Fruit fly (Drosophila melanogaster) whole organism, embryonic: ENCODE results near the gene CG31287.

ENCODE experiments used
- Antp ChIP-seq: fragments of 200-800 bp; sonication (Bioruptor generic); optimal IDR thresholded peaks from 3 replicates; lab custom pipeline; 2016; ENCODE audit warnings: missing biosample characterization, missing genetic modification characterization
- Blimp-1 ChIP-seq: fragments of 200-800 bp; sonication (Bioruptor generic); optimal IDR thresholded peaks from 3 replicates; lab custom pipeline; 2018; ENCODE audit warnings: missing biosample characterization, missing genetic modification characterization, mild to moderate bottlenecking, moderate library complexity, missing genetic modification reagents
- CG10147 ChIP-seq: fragments of 200-800 bp; sonication (Bioruptor generic); optimal IDR thresholded peaks from 2 replicates; lab custom pipeline; 2019; ENCODE audit warnings: missing biosample characterization, mild to moderate bottlenecking, missing genetic modification characterization, moderate library complexity
- CG10654 ChIP-seq: fragments of 200-800 bp; sonication (Bioruptor generic); optimal IDR thresholded peaks from 2 replicates; lab custom pipeline; 2016; ENCODE audit warnings: missing biosample characterization, missing genetic modification characterization
- CG14965 ChIP-seq: fragments of 200-800 bp; sonication (Bioruptor generic); optimal IDR thresholded peaks from 2 replicates; lab custom pipeline; 2016; ENCODE audit warnings: missing biosample characterization, missing genetic modification characterization, borderline replicate concordance
- CG15514 ChIP-seq: fragments of 200-800 bp; sonication (Bioruptor generic); optimal IDR thresholded peaks from 3 replicates; lab custom pipeline; 2017; ENCODE audit warnings: missing biosample characterization, missing genetic modification characterization, mild to moderate bottlenecking, moderate library complexity, missing genetic modification reagents
- CG1647 ChIP-seq: fragments of 200-800 bp; sonication (Bioruptor generic); optimal IDR thresholded peaks from 3 replicates; lab custom pipeline; 2016; ENCODE audit warnings: missing biosample characterization, missing genetic modification characterization
- CG16813 ChIP-seq: fragments of 200-800 bp; sonication (Bioruptor generic); IDR thresholded peaks from 3 replicates; pipeline ENCODE4 v1.3.6; 2022; ENCODE audit warnings: missing biosample characterization, missing genetic modification characterization; ENCODE audit not compliant: partially characterized antibody
- CG32772 ChIP-seq: fragments of 200-800 bp; sonication (Bioruptor generic); IDR thresholded peaks from 2 replicates; pipeline ENCODE4 v1.3.6; 2022; ENCODE audit warnings: missing biosample characterization, missing genetic modification characterization
- CG43689 ChIP-seq: fragments of 200-800 bp; sonication (Bioruptor generic); IDR thresholded peaks from 2 replicates; pipeline ENCODE4 v1.3.6; 2022; ENCODE audit warnings: missing biosample characterization, missing genetic modification characterization
- CG6791 ChIP-seq: fragments of 200-800 bp; sonication (Bioruptor generic); IDR thresholded peaks from 3 replicates; pipeline ENCODE4 v1.3.6; 2022; ENCODE audit warnings: missing biosample characterization, missing genetic modification characterization; ENCODE audit not compliant: partially characterized antibody
- CG9215 ChIP-seq: fragments of 200-800 bp; sonication (Bioruptor generic); IDR thresholded peaks from 2 replicates; pipeline ENCODE4 v1.3.6; 2022; ENCODE audit warnings: missing biosample characterization, missing genetic modification characterization
- Camta ChIP-seq: fragments of 200-800 bp; sonication (Bioruptor generic); optimal IDR thresholded peaks from 2 replicates; lab custom pipeline; 2016; ENCODE audit warnings: missing biosample characterization, missing genetic modification characterization
- D ChIP-seq, 2 experiments: fragments of 200-800 bp in 1 of 2; fragments of >200 bp in 1 of 2; sonication (Bioruptor generic) in 1 of 2; optimal IDR thresholded peaks; 2 replicates in 1 of 2; 3 replicates in 1 of 2; lab custom pipeline; 2017; ENCODE audit warnings: mild to moderate bottlenecking in 1 of 2, missing biosample characterization in 1 of 2, missing genetic modification characterization in 1 of 2, missing genetic modification reagents in 1 of 2
- D19A ChIP-seq: fragments of 200-800 bp; optimal IDR thresholded peaks from 3 replicates; lab custom pipeline; 2019; ENCODE audit warnings: missing biosample characterization, mild to moderate bottlenecking, missing genetic modification characterization, moderate library complexity
- D19B ChIP-seq: fragments of 200-800 bp; sonication (Bioruptor generic); optimal IDR thresholded peaks from 2 replicates; lab custom pipeline; 2017; ENCODE audit warnings: missing biosample characterization, mild to moderate bottlenecking, missing genetic modification characterization
- Dip2 ChIP-seq: fragments of 200-800 bp; sonication (Bioruptor generic); IDR thresholded peaks from 2 replicates; pipeline ENCODE4 v1.3.6; 2022; ENCODE audit warnings: missing biosample characterization, missing genetic modification characterization
- Dll ChIP-seq: fragments of 200-800 bp; sonication (Bioruptor generic); IDR thresholded peaks from 4 replicates; pipeline ENCODE4 v1.3.6; 2022; ENCODE audit warnings: missing biosample characterization, missing genetic modification characterization; ENCODE audit not compliant: partially characterized antibody
- Drgx ChIP-seq: fragments of 200-800 bp; sonication (Bioruptor generic); IDR thresholded peaks from 2 replicates; pipeline ENCODE4 v1.3.6; 2022; ENCODE audit warnings: missing biosample characterization, missing genetic modification characterization
- Hand ChIP-seq: fragments of 200-800 bp; sonication (Bioruptor generic); optimal IDR thresholded peaks from 2 replicates; lab custom pipeline; 2017; ENCODE audit warnings: mild to moderate bottlenecking, missing biosample characterization, missing genetic modification reagents, missing genetic modification characterization
- Meics ChIP-seq: fragments of 200-800 bp; sonication (Bioruptor generic); optimal IDR thresholded peaks from 2 replicates; lab custom pipeline; 2017; ENCODE audit warnings: missing biosample characterization, mild to moderate bottlenecking, missing genetic modification characterization
- Pdp1 ChIP-seq, 2 experiments: fragments of 200-800 bp; sonication (Bioruptor generic); optimal IDR thresholded peaks; 3 replicates each; lab custom pipeline; 2016; ENCODE audit warnings: missing biosample characterization in 2 of 2, missing genetic modification characterization in 2 of 2, mild to moderate bottlenecking in 1 of 2, moderate library complexity in 1 of 2
- Poxn ChIP-seq: fragments of 200-800 bp; sonication (Bioruptor generic); IDR thresholded peaks from 2 replicates; pipeline ENCODE4 v1.3.6; 2022; ENCODE audit warnings: missing biosample characterization, missing genetic modification characterization
- Rx ChIP-seq: fragments of 200-800 bp; sonication (Bioruptor generic); IDR thresholded peaks from 2 replicates; pipeline ENCODE4 v1.3.6; 2022; ENCODE audit warnings: missing biosample characterization, missing genetic modification characterization
- ac ChIP-seq: fragments of 200-800 bp; sonication (Bioruptor generic); optimal IDR thresholded peaks from 3 replicates; lab custom pipeline; 2017; ENCODE audit warnings: missing biosample characterization, mild to moderate bottlenecking, missing genetic modification characterization
- az2 ChIP-seq: fragments of 200-800 bp; sonication (Bioruptor generic); optimal IDR thresholded peaks from 3 replicates; lab custom pipeline; 2016; ENCODE audit warnings: missing biosample characterization, missing genetic modification characterization
- chm ChIP-seq: fragments of 200-800 bp; sonication (Bioruptor generic); IDR thresholded peaks from 2 replicates; pipeline ENCODE4 v1.3.6; 2022; ENCODE audit warnings: missing biosample characterization, missing genetic modification characterization
- ci ChIP-seq: fragments of 200-800 bp; sonication (Bioruptor generic); IDR thresholded peaks from 3 replicates; pipeline ENCODE4 v1.3.6; 2022; ENCODE audit warnings: missing biosample characterization, missing genetic modification characterization
- corto ChIP-seq: fragments of 200-800 bp; sonication (Bioruptor generic); optimal IDR thresholded peaks from 2 replicates; lab custom pipeline; 2016; ENCODE audit warnings: missing biosample characterization, mild to moderate bottlenecking, missing genetic modification characterization, moderate library complexity
- crol ChIP-seq: fragments of 200-800 bp; sonication (Bioruptor generic); IDR thresholded peaks from 2 replicates; pipeline ENCODE4 v1.3.6; 2022; ENCODE audit warnings: missing biosample characterization, missing genetic modification characterization
- fd64A ChIP-seq: fragments of 200-800 bp; sonication (Bioruptor generic); optimal IDR thresholded peaks from 3 replicates; lab custom pipeline; 2018; ENCODE audit warnings: missing biosample characterization, mild to moderate bottlenecking, missing genetic modification characterization
- her ChIP-seq: fragments of 200-800 bp; sonication (Bioruptor generic); optimal IDR thresholded peaks from 2 replicates; lab custom pipeline; 2016; ENCODE audit warnings: missing biosample characterization, missing genetic modification characterization
- kay ChIP-seq: fragments of 200-800 bp; sonication (Bioruptor generic); optimal IDR thresholded peaks from 2 replicates; lab custom pipeline; 2016; ENCODE audit warnings: missing biosample characterization, missing genetic modification characterization
- knrl ChIP-seq: fragments of 200-800 bp; sonication (Bioruptor generic); IDR thresholded peaks from 3 replicates; pipeline ENCODE4 v1.3.6; 2022; ENCODE audit warnings: missing biosample characterization, missing genetic modification characterization; ENCODE audit not compliant: partially characterized antibody
- nerfin-1 ChIP-seq: fragments of 200-800 bp; sonication (Bioruptor generic); optimal IDR thresholded peaks from 3 replicates; lab custom pipeline; 2019; ENCODE audit warnings: missing biosample characterization, mild to moderate bottlenecking, missing genetic modification characterization, moderate library complexity
- pho ChIP-seq: fragments of 200-800 bp; sonication (Bioruptor generic); optimal IDR thresholded peaks from 2 replicates; lab custom pipeline; 2016; ENCODE audit warnings: missing biosample characterization, missing genetic modification characterization
- sd ChIP-seq: fragments of 200-800 bp; sonication (Bioruptor generic); optimal IDR thresholded peaks from 3 replicates; lab custom pipeline; 2018; ENCODE audit warnings: missing biosample characterization, mild to moderate bottlenecking, missing genetic modification characterization, moderate library complexity
- sisA ChIP-seq: fragments of 200-800 bp; sonication (Bioruptor generic); IDR thresholded peaks from 2 replicates; pipeline ENCODE4 v1.3.6; 2022; ENCODE audit warnings: missing biosample characterization, missing genetic modification characterization
- slp2 ChIP-seq: fragments of 200-800 bp; sonication (Bioruptor generic); optimal IDR thresholded peaks from 2 replicates; lab custom pipeline; 2016; ENCODE audit warnings: missing biosample characterization, missing genetic modification characterization
- sna ChIP-seq: fragments of 200-800 bp; sonication (Bioruptor generic); IDR thresholded peaks from 2 replicates; pipeline ENCODE4 v1.3.6; 2022; ENCODE audit warnings: missing biosample characterization, missing genetic modification characterization; ENCODE audit not compliant: partially characterized antibody
- zen ChIP-seq: fragments of 200-800 bp; sonication (Bioruptor generic); optimal IDR thresholded peaks from 3 replicates; lab custom pipeline; 2018; ENCODE audit warnings: missing biosample characterization, mild to moderate bottlenecking, missing genetic modification characterization, moderate library complexity
- zf30C ChIP-seq: fragments of 200-800 bp; sonication (Bioruptor generic); optimal IDR thresholded peaks from 3 replicates; lab custom pipeline; 2018; ENCODE audit warnings: missing biosample characterization, mild to moderate bottlenecking, missing genetic modification characterization

CG31287 gene

DNA sequence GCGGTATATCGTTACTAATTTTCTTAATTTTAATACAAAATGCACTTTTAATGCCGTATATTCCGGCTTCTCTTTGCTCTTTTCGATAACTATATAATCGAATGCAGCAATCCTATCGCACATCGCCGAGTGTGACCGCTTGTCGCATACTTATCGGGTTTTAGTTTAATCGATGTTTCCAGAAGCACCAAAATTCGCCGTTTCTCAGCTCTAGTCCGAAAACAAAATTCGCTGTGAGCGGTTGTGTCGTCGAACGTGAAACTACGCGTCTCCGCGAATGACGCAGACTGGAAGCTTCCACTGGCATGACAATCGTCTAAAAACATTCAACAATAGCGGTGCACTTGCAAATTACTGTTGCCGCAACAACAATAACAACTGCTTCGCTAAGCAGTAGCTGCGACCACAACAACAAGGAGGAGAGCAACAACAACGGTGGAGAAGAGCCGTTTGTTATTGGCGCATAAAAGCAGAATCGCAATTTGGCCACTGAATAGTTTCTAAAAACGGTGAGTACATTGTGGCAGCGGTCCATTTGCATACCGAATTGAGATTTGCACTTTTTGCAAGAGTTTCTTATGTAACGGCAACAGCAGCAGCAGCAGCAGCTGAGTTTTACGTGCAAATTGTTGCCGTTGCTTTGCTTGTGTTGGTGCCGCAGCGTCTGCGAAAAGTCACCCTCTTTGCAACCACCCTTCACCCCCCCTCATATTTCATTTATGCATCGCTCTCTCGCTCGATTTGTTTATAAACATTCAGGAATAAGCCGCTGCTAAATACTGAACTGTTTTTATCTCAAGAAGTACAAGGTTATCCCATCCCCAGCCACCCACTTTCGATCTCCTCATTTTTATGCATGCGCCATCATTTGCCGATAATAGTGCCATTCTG lies 16.1 kb upstream of the CG31287 start, which contains the start of gene sra (continued):
- peak; percentile 92 for TF ChIP-seq knrl (GFP tag; lab: Robert Waterston, UW)
- TF ChIP-seq CG1647 (GFP tag; lab: Kevin White, UChicago): peak; percentile 35
- peak; percentile 29 for TF ChIP-seq Meics (GFP tag; lab: Kevin White, UChicago)
- TF ChIP-seq Poxn (GFP tag; lab: Robert Waterston, UW): no peak
- no peak for TF ChIP-seq zen
- TF ChIP-seq fd64A: no peak
- TF ChIP-seq zf30C (GFP tag; lab: Kevin White, UChicago): no peak
- TF ChIP-seq slp2 (GFP tag; lab: Kevin White, UChicago): no peak
- TF ChIP-seq CG9215 (GFP tag; lab: Robert Waterston, UW): no peak

DNA sequence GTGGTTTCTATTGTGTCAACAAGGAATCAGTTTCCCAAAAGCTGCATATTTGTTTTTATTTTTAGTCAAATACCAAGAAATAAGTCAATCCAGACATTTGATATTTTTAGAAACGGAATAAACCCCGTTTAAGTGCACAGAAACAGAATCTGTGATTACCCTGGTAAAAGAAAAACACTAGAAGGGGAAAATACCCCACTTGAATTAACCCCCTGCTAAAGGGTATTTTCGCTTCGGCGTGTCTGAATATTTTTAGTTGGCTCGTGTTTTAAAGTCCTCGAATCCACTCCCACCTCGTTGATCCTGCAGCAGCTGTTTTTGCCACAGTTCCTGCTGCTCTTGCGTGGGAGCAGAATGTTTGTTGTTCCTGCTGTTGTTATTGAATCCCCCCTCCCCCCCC lies 15.4 kb upstream of the CG31287 start:
- TF ChIP-seq CG15514 (GFP tag; lab: Kevin White, UChicago) (no peak), pho (GFP tag; lab: Kevin White, UChicago) (no peak), CG43689 (GFP tag; lab: Robert Waterston, UW) (no peak), CG16813 (GFP tag; lab: Robert Waterston, UW) (no peak), ci (GFP tag; lab: Robert Waterston, UW) (no peak), D19A (tag; lab: Kevin White, UChicago) (peak; percentile 93), Drgx (GFP tag; lab: Robert Waterston, UW) (no peak), D (optimal IDR thresholded peaks at IDR 0.05; lab: Kevin White, UChicago) (no peak), D (GFP tag; optimal IDR thresholded peaks at IDR 0.05; lab: Kevin White, UChicago) (no peak), Antp (GFP tag; lab: Kevin White, UChicago) (no peak), chm (GFP tag; lab: Robert Waterston, UW) (0 out of 2 replicates have a peak, but pooled peaks have one; percentile 23), CG14965 (no peak), Hand (GFP tag; lab: Kevin White, UChicago) (no peak), kay (GFP tag; lab: Kevin White, UChicago) (no peak), sd (tag; lab: Kevin White, UChicago) (no peak), Camta (no peak), CG6791 (GFP tag; lab: Robert Waterston, UW) (no peak), Dll (GFP tag; lab: Robert Waterston, UW) (no peak), sisA (no peak), nerfin-1 (tag; lab: Kevin White, UChicago) (no peak), sna (GFP tag; lab: Robert Waterston, UW) (no peak), CG32772 (no peak), Pdp1 (GFP tag; optimal IDR thresholded peaks at IDR 0.05; lab: Kevin White, UChicago) (no peak), D19B (GFP tag; lab: Kevin White, UChicago) (no peak), az2 (GFP tag; lab: Kevin White, UChicago) (no peak), corto (no peak), her (GFP tag; lab: Kevin White, UChicago) (no peak), Rx (GFP tag; lab: Robert Waterston, UW) (no peak), crol (GFP tag; lab: Robert Waterston, UW) (peak; percentile 57), Blimp-1 (GFP tag; lab: Kevin White, UChicago) (no peak), ac (GFP tag; lab: Kevin White, UChicago) (peak; percentile 1), CG10654 (no peak), Dip2 (GFP tag; lab: Robert Waterston, UW) (no peak), CG10147 (no peak)
- TF ChIP-seq, all 482 proteins: peak for 4
